Worm (Caenorhabditis elegans) whole organism, L1 larva: ENCODE results near the gene F48G7.9.

Source experiments
- aha-1 ChIP-seq: fragments of 150-350 bp; optimal IDR thresholded peaks from 2 replicates; lab custom pipeline; 2014; ENCODE audit warnings: missing biosample characterization, missing genetic modification characterization
- blmp-1 ChIP-seq: fragments of 150-350 bp; optimal IDR thresholded peaks from 2 replicates; lab custom pipeline; 2014; ENCODE audit warnings: missing biosample characterization, missing genetic modification characterization
- ces-1 ChIP-seq: fragments of 150-350 bp; optimal IDR thresholded peaks from 2 replicates; lab custom pipeline; 2014; ENCODE audit warnings: missing biosample characterization, missing genetic modification reagents, missing genetic modification characterization
- ets-5 ChIP-seq: fragments of 200-800 bp; sonication (Bioruptor generic); IDR thresholded peaks from 2 replicates; pipeline ENCODE4 v1.3.6; 2022; ENCODE audit warnings: missing genetic modification characterization, missing compliant biosample characterization
- nhr-11 ChIP-seq: fragments of 150-350 bp; optimal IDR thresholded peaks from 2 replicates; lab custom pipeline; 2014; ENCODE audit warnings: missing biosample characterization, missing genetic modification characterization
- nhr-76 ChIP-seq: sonication (generic microtip); optimal IDR thresholded peaks from 2 replicates; lab custom pipeline; 2017; ENCODE audit warnings: missing biosample characterization, missing genetic modification characterization
- tbx-2 ChIP-seq: sonication (generic microtip); optimal IDR thresholded peaks from 2 replicates; lab custom pipeline; 2016; ENCODE audit warnings: missing genetic modification characterization, missing compliant biosample characterization

ce11 chrV:667459-667858 lies 39.0 kb upstream of the F48G7.9 start, which contains the start of gene nhr-180:
- no peak for TF ChIP-seq ces-1 (GFP tag; lab: Kevin White, UChicago)
- TF ChIP-seq ets-5 (GFP tag; lab: Robert Waterston, UW): no peak
- TF ChIP-seq nhr-76 (tag; lab: Kevin White, UChicago): no peak
- TF ChIP-seq aha-1: no peak
- TF ChIP-seq tbx-2 (tag; lab: Kevin White, UChicago): no peak
- no peak for TF ChIP-seq nhr-11 (tag; lab: Kevin White, UChicago)
- TF ChIP-seq blmp-1: peak; percentile 29
